Fruit fly (Drosophila melanogaster): ENCODE measurements around the gene bves.

DNA sequence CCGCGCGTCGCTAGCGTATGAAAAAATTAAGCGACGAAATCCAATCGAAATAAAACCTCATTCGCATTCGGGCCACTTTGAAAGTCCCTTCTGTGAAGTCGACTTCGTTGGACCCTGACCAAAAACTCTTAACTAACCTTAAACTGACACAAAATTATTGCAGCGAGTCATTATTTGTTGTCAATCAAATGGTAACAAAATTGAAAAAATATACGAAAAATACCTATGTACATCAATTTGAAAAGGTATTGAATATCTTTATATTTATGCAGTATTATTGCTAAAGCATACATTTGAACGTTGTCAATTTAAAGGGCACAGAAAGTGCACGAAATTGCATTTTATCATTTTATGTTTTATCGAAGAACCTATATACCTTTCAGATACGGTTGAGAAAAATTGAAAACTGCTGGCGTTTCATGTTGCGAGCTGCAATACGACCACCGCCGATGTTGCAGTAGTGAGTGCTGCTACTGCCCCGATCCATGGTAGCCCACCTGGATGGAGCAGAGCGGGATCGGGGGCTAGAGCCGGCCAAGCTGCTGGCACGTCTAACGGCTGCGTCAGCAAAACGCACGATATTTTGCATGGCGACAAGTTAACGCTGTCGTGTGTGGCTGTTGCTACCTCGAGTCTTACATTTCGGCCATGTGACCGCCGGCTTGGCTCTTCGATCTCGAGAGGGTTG lies 20.0 kb downstream of the bves start:
- TF ChIP-seq net (GFP tag; optimal IDR thresholded peaks at IDR 0.05), result peak; percentile 29
- no peak for TF ChIP-seq CG6808 (GFP tag; optimal IDR thresholded peaks at IDR 0.05)
- no peak for TF ChIP-seq fd85E (GFP tag; optimal IDR thresholded peaks at IDR 0.05)
- TF ChIP-seq CG3032 (tag; optimal IDR thresholded peaks at IDR 0.05), result peak; percentile 42
- no peak for TF ChIP-seq spab (GFP tag; optimal IDR thresholded peaks at IDR 0.05)
- peak; percentile 56 for TF ChIP-seq acj6 (GFP tag; optimal IDR thresholded peaks at IDR 0.05)
- peak; percentile 36 for TF ChIP-seq Smox (GFP tag; optimal IDR thresholded peaks at IDR 0.05)

All from whole organism, prepupa.